In genomic region chrX:18237886-18238285, dm6 we compare ENCODE assay signal across 1 fruit fly cellular context.
TF ChIP-seq lines count a peak whose summit lies in the region.

No protein-coding gene starts in this region.

TF ChIP-seq in whole organism, embryonic, 481 proteins besides CTCF, POLR2A, EP300 and RAD21 (continued from another document and continues in another):
- no peak for TF ChIP-seq tna (GFP tag; IDR thresholded peaks at IDR 0.05; lab: Robert Waterston, UW; ENCODE audit: partially characterized antibody)
- no peak for TF ChIP-seq YL-1 (GFP tag; optimal IDR thresholded peaks at IDR 0.05; lab: Kevin White, UChicago)
- TF ChIP-seq CG6854 (GFP tag; optimal IDR thresholded peaks at IDR 0.05; lab: Kevin White, UChicago) = no peak
- TF ChIP-seq CG11696 (GFP tag; IDR thresholded peaks at IDR 0.05; lab: Robert Waterston, UW) = no peak
- no peak for TF ChIP-seq Dip3 (GFP tag; optimal IDR thresholded peaks at IDR 0.05; lab: Kevin White, UChicago)
- no peak for TF ChIP-seq odd (GFP tag; optimal IDR thresholded peaks at IDR 0.05; lab: Kevin White, UChicago)
- no peak for TF ChIP-seq Bdp1 (GFP tag; optimal IDR thresholded peaks at IDR 0.05; lab: Kevin White, UChicago)
- TF ChIP-seq Elba2 (GFP tag; optimal IDR thresholded peaks at IDR 0.05; lab: Kevin White, UChicago) = no peak
- peak; percentile 31 for TF ChIP-seq CG15696 (tag; optimal IDR thresholded peaks at IDR 0.05; lab: Kevin White, UChicago)
- TF ChIP-seq sd (tag; optimal IDR thresholded peaks at IDR 0.05; lab: Kevin White, UChicago) = no peak
- TF ChIP-seq ac (GFP tag; optimal IDR thresholded peaks at IDR 0.05; lab: Kevin White, UChicago) = no peak
- TF ChIP-seq CG11723 (GFP tag; optimal IDR thresholded peaks at IDR 0.05; lab: Kevin White, UChicago) = no peak
- TF ChIP-seq bab2 (GFP tag; optimal IDR thresholded peaks at IDR 0.05; lab: Kevin White, UChicago) = no peak
- TF ChIP-seq Dbx (GFP tag; IDR thresholded peaks at IDR 0.05; lab: Robert Waterston, UW) = no peak
- TF ChIP-seq CG10654 (GFP tag; optimal IDR thresholded peaks at IDR 0.05; lab: Kevin White, UChicago) = no peak
- TF ChIP-seq Sry-δ (GFP tag; optimal IDR thresholded peaks at IDR 0.05; lab: Kevin White, UChicago) = no peak
- TF ChIP-seq az2 (GFP tag; optimal IDR thresholded peaks at IDR 0.05; lab: Kevin White, UChicago) = no peak
- TF ChIP-seq Kr (GFP tag; optimal IDR thresholded peaks at IDR 0.05; lab: Kevin White, UChicago) = no peak
- no peak for TF ChIP-seq CG4404 (GFP tag; IDR thresholded peaks at IDR 0.05; lab: Robert Waterston, UW)
- no peak for TF ChIP-seq pan (optimal IDR thresholded peaks at IDR 0.05; lab: Kevin White, UChicago)
- TF ChIP-seq pan (GFP tag; optimal IDR thresholded peaks at IDR 0.05 in 1 of 2, IDR thresholded peaks at IDR 0.05 in 1 of 2) = no peak
- TF ChIP-seq Sox100B (GFP tag; optimal IDR thresholded peaks at IDR 0.05; lab: Kevin White, UChicago) = no peak
- no peak for TF ChIP-seq chn (GFP tag; optimal IDR thresholded peaks at IDR 0.05; lab: Kevin White, UChicago)
- no peak for TF ChIP-seq CG10147 (GFP tag; optimal IDR thresholded peaks at IDR 0.05; lab: Kevin White, UChicago)
- no peak for TF ChIP-seq Fer2 (tag; optimal IDR thresholded peaks at IDR 0.05; lab: Kevin White, UChicago)
- TF ChIP-seq CG31388 (GFP tag; optimal IDR thresholded peaks at IDR 0.05; lab: Kevin White, UChicago) = no peak
- TF ChIP-seq croc (GFP tag; conservative IDR thresholded peaks at IDR 0.05; lab: Robert Waterston, UW) = no peak
- no peak for TF ChIP-seq knrl (GFP tag; IDR thresholded peaks at IDR 0.05; lab: Robert Waterston, UW; ENCODE audit: partially characterized antibody)
- no peak for TF ChIP-seq CG14965 (GFP tag; optimal IDR thresholded peaks at IDR 0.05; lab: Kevin White, UChicago; ENCODE audit: borderline replicate concordance)
- no peak for TF ChIP-seq fd96Cb (tag; optimal IDR thresholded peaks at IDR 0.05; lab: Kevin White, UChicago)
- no peak for TF ChIP-seq aop (GFP tag; IDR thresholded peaks at IDR 0.05; lab: Robert Waterston, UW)
- no peak for TF ChIP-seq gro (GFP tag; optimal IDR thresholded peaks at IDR 0.05; lab: Kevin White, UChicago)
- no peak for TF ChIP-seq CG34376 (GFP tag; optimal IDR thresholded peaks at IDR 0.05; lab: Kevin White, UChicago)
- TF ChIP-seq CG16779 (GFP tag; IDR thresholded peaks at IDR 0.05; lab: Robert Waterston, UW) = no peak
- TF ChIP-seq sens (GFP tag; lab: Kevin White, UChicago) = peak; percentile 75
- no peak for TF ChIP-seq chinmo (GFP tag; IDR thresholded peaks at IDR 0.05; lab: Robert Waterston, UW; ENCODE audit: partially characterized antibody)
- TF ChIP-seq CG9797 (GFP tag; optimal IDR thresholded peaks at IDR 0.05; lab: Kevin White, UChicago) = no peak
- no peak for TF ChIP-seq Optix (GFP tag; IDR thresholded peaks at IDR 0.05; lab: Robert Waterston, UW)
- TF ChIP-seq hbn (GFP tag; IDR thresholded peaks at IDR 0.05; lab: Robert Waterston, UW; ENCODE audit: partially characterized antibody) = no peak
- TF ChIP-seq dpn (GFP tag; optimal IDR thresholded peaks at IDR 0.05; lab: Kevin White, UChicago) = no peak
- no peak for TF ChIP-seq CG6175 (GFP tag; IDR thresholded peaks at IDR 0.05; lab: Robert Waterston, UW)
- TF ChIP-seq bsh (GFP tag; optimal IDR thresholded peaks at IDR 0.05; lab: Kevin White, UChicago) = no peak
- TF ChIP-seq CrebB (tag; optimal IDR thresholded peaks at IDR 0.05; lab: Kevin White, UChicago) = no peak
- no peak for TF ChIP-seq NC2α (GFP tag; optimal IDR thresholded peaks at IDR 0.05; lab: Kevin White, UChicago)
- TF ChIP-seq CG30403 (GFP tag; optimal IDR thresholded peaks at IDR 0.05; lab: Kevin White, UChicago) = no peak
- TF ChIP-seq dmrt11E (tag; optimal IDR thresholded peaks at IDR 0.05; lab: Kevin White, UChicago) = peak; percentile 28
- no peak for TF ChIP-seq Ravus (GFP tag; IDR thresholded peaks at IDR 0.05; lab: Robert Waterston, UW)
- no peak for TF ChIP-seq CG10979 (tag; optimal IDR thresholded peaks at IDR 0.05; lab: Kevin White, UChicago)
- TF ChIP-seq Rfx (GFP tag; IDR thresholded peaks at IDR 0.05; lab: Robert Waterston, UW) = no peak
- TF ChIP-seq Ptx1 (GFP tag; IDR thresholded peaks at IDR 0.05; lab: Robert Waterston, UW) = no peak
- no peak for TF ChIP-seq CG15514 (GFP tag; optimal IDR thresholded peaks at IDR 0.05; lab: Kevin White, UChicago)
- TF ChIP-seq Meics (GFP tag; optimal IDR thresholded peaks at IDR 0.05; lab: Kevin White, UChicago) = no peak
- TF ChIP-seq trem (tag; optimal IDR thresholded peaks at IDR 0.05; lab: Kevin White, UChicago) = no peak
- no peak for TF ChIP-seq shn (GFP tag; optimal IDR thresholded peaks at IDR 0.05; lab: Kevin White, UChicago)
- TF ChIP-seq CG4707 (GFP tag; optimal IDR thresholded peaks at IDR 0.05; lab: Kevin White, UChicago) = peak; percentile 32
- no peak for TF ChIP-seq Oaz (GFP tag; IDR thresholded peaks at IDR 0.05; lab: Robert Waterston, UW)
- no peak for TF ChIP-seq CG16813 (GFP tag; IDR thresholded peaks at IDR 0.05; lab: Robert Waterston, UW; ENCODE audit: partially characterized antibody)
- no peak; the same call in 2 of the 3 replicates for TF ChIP-seq gce (GFP tag; IDR thresholded peaks at IDR 0.05; lab: Robert Waterston, UW)
- TF ChIP-seq CG4360 (GFP tag; IDR thresholded peaks at IDR 0.05; lab: Robert Waterston, UW) = no peak
- no peak for TF ChIP-seq Atf-2 (GFP tag; optimal IDR thresholded peaks at IDR 0.05; lab: Kevin White, UChicago)
- TF ChIP-seq CG2120 (GFP tag; optimal IDR thresholded peaks at IDR 0.05; lab: Kevin White, UChicago) = no peak
- no peak for TF ChIP-seq CG4820 (GFP tag; optimal IDR thresholded peaks at IDR 0.05; lab: Kevin White, UChicago)
- no peak for TF ChIP-seq hb (GFP tag; IDR thresholded peaks at IDR 0.05; lab: Robert Waterston, UW; ENCODE audit: partially characterized antibody)
- no peak for TF ChIP-seq Mrtf (GFP tag; IDR thresholded peaks at IDR 0.05; lab: Robert Waterston, UW)
- TF ChIP-seq CG34224 (GFP tag; IDR thresholded peaks at IDR 0.05; lab: Robert Waterston, UW; ENCODE audit: partially characterized antibody) = no peak
- no peak for TF ChIP-seq dimm (GFP tag; IDR thresholded peaks at IDR 0.05; lab: Robert Waterston, UW)
- TF ChIP-seq Oli (tag; optimal IDR thresholded peaks at IDR 0.05; lab: Kevin White, UChicago) = no peak
- TF ChIP-seq CG10462 (GFP tag; optimal IDR thresholded peaks at IDR 0.05; lab: Kevin White, UChicago) = no peak
- TF ChIP-seq Dll (GFP tag; IDR thresholded peaks at IDR 0.05; lab: Robert Waterston, UW; ENCODE audit: partially characterized antibody) = no peak
- TF ChIP-seq ara (GFP tag; IDR thresholded peaks at IDR 0.05; lab: Robert Waterston, UW) = peak; percentile 60
- TF ChIP-seq zen (tag; optimal IDR thresholded peaks at IDR 0.05; lab: Kevin White, UChicago) = no peak
- no peak for TF ChIP-seq oc (tag; optimal IDR thresholded peaks at IDR 0.05; lab: Kevin White, UChicago)
- no peak for TF ChIP-seq grau (tag; optimal IDR thresholded peaks at IDR 0.05; lab: Kevin White, UChicago)
- TF ChIP-seq Med (GFP tag; lab: Kevin White, UChicago) = peak; percentile 69
- TF ChIP-seq Hand (GFP tag; optimal IDR thresholded peaks at IDR 0.05; lab: Kevin White, UChicago) = no peak
- TF ChIP-seq rib (GFP tag; IDR thresholded peaks at IDR 0.05; lab: Robert Waterston, UW) = no peak
- TF ChIP-seq dan (GFP tag; IDR thresholded peaks at IDR 0.05; lab: Robert Waterston, UW) = no peak
- no peak for TF ChIP-seq pfk (GFP tag; optimal IDR thresholded peaks at IDR 0.05; lab: Kevin White, UChicago)
- TF ChIP-seq sc (optimal IDR thresholded peaks at IDR 0.05; lab: Kevin White, UChicago) = no peak
- TF ChIP-seq sc (GFP tag; optimal IDR thresholded peaks at IDR 0.05; lab: Kevin White, UChicago) = peak; percentile 26
- no peak for TF ChIP-seq ase (GFP tag; IDR thresholded peaks at IDR 0.05; lab: Robert Waterston, UW)
- TF ChIP-seq Dip2 (GFP tag; IDR thresholded peaks at IDR 0.05; lab: Robert Waterston, UW) = no peak
- no peak for TF ChIP-seq gcm2 (GFP tag; optimal IDR thresholded peaks at IDR 0.05; lab: Kevin White, UChicago)
- no peak for TF ChIP-seq CG17612 (GFP tag; IDR thresholded peaks at IDR 0.05; lab: Robert Waterston, UW)
- no peak for TF ChIP-seq CG11695 (GFP tag; IDR thresholded peaks at IDR 0.05; lab: Robert Waterston, UW)
- no peak for TF ChIP-seq CG15601 (tag; optimal IDR thresholded peaks at IDR 0.05; lab: Kevin White, UChicago)
- TF ChIP-seq Trl (optimal IDR thresholded peaks at IDR 0.05; lab: Kevin White, UChicago) = no peak
- no peak for TF ChIP-seq Trl (GFP tag; optimal IDR thresholded peaks at IDR 0.05; lab: Kevin White, UChicago)
- no peak for TF ChIP-seq Sin3A (optimal IDR thresholded peaks at IDR 0.05; lab: Kevin White, UChicago)
- TF ChIP-seq exex (tag; optimal IDR thresholded peaks at IDR 0.05; lab: Kevin White, UChicago) = no peak
- no peak for TF ChIP-seq twi (tag; optimal IDR thresholded peaks at IDR 0.05; lab: Kevin White, UChicago)
- no peak for TF ChIP-seq MESR4 (GFP tag; optimal IDR thresholded peaks at IDR 0.05; lab: Kevin White, UChicago)
- no peak for TF ChIP-seq CG32767 (GFP tag; IDR thresholded peaks at IDR 0.05; lab: Robert Waterston, UW)
- TF ChIP-seq CG11093 (GFP tag; IDR thresholded peaks at IDR 0.05; lab: Robert Waterston, UW) = no peak
- no peak for TF ChIP-seq CG12744 (GFP tag; optimal IDR thresholded peaks at IDR 0.05; lab: Kevin White, UChicago)
- TF ChIP-seq CG6254 (GFP tag; optimal IDR thresholded peaks at IDR 0.05; lab: Kevin White, UChicago) = peak; percentile 20
- no peak for TF ChIP-seq Camta (GFP tag; optimal IDR thresholded peaks at IDR 0.05; lab: Kevin White, UChicago)
- no peak for TF ChIP-seq inv (GFP tag; IDR thresholded peaks at IDR 0.05; lab: Robert Waterston, UW; ENCODE audit: partially characterized antibody)
- no peak for TF ChIP-seq Hr78 (GFP tag; optimal IDR thresholded peaks at IDR 0.05; lab: Kevin White, UChicago)
- peak; percentile 37 for TF ChIP-seq nerfin-1 (tag; optimal IDR thresholded peaks at IDR 0.05; lab: Kevin White, UChicago)
- no peak for TF ChIP-seq ems (GFP tag; optimal IDR thresholded peaks at IDR 0.05; lab: Kevin White, UChicago)
- no peak for TF ChIP-seq Dek (tag; optimal IDR thresholded peaks at IDR 0.05; lab: Kevin White, UChicago)
- no peak for TF ChIP-seq CG34422 (GFP tag; IDR thresholded peaks at IDR 0.05; lab: Robert Waterston, UW)
- no peak for TF ChIP-seq CG18619 (GFP tag; optimal IDR thresholded peaks at IDR 0.05; lab: Kevin White, UChicago)
- TF ChIP-seq unc-4 (GFP tag; IDR thresholded peaks at IDR 0.05; lab: Robert Waterston, UW; ENCODE audit: partially characterized antibody) = no peak
- no peak for TF ChIP-seq lbe (GFP tag; optimal IDR thresholded peaks at IDR 0.05; lab: Kevin White, UChicago)
- no peak for TF ChIP-seq row (GFP tag; IDR thresholded peaks at IDR 0.05; lab: Robert Waterston, UW)
- TF ChIP-seq CkIIα-i1 (GFP tag; IDR thresholded peaks at IDR 0.05; lab: Robert Waterston, UW) = no peak
- TF ChIP-seq Hmx (GFP tag; optimal IDR thresholded peaks at IDR 0.05; lab: Kevin White, UChicago) = no peak
- no peak for TF ChIP-seq Tbp (GFP tag; optimal IDR thresholded peaks at IDR 0.05; lab: Kevin White, UChicago)
- TF ChIP-seq CG6272 (GFP tag; IDR thresholded peaks at IDR 0.05; lab: Robert Waterston, UW) = no peak
- TF ChIP-seq CG7963 (GFP tag; IDR thresholded peaks at IDR 0.05; lab: Robert Waterston, UW; ENCODE audit: partially characterized antibody) = no peak
- TF ChIP-seq ab (GFP tag; optimal IDR thresholded peaks at IDR 0.05; lab: Kevin White, UChicago) = no peak
- TF ChIP-seq corto (GFP tag; optimal IDR thresholded peaks at IDR 0.05; lab: Kevin White, UChicago) = no peak
- no peak for TF ChIP-seq Mad (GFP tag; optimal IDR thresholded peaks at IDR 0.05; lab: Kevin White, UChicago)
- TF ChIP-seq dysf (GFP tag; IDR thresholded peaks at IDR 0.05; lab: Robert Waterston, UW) = no peak
- peak; percentile 19 for TF ChIP-seq CG12071 (GFP tag; optimal IDR thresholded peaks at IDR 0.05; lab: Kevin White, UChicago)
- no peak for TF ChIP-seq Eip74EF (GFP tag; optimal IDR thresholded peaks at IDR 0.05; lab: Kevin White, UChicago)
- TF ChIP-seq mld (GFP tag; IDR thresholded peaks at IDR 0.05; lab: Robert Waterston, UW; ENCODE audit: partially characterized antibody) = no peak
- no peak for TF ChIP-seq CG8290 (GFP tag; optimal IDR thresholded peaks at IDR 0.05; lab: Kevin White, UChicago)
- TF ChIP-seq CG8290 (tag; optimal IDR thresholded peaks at IDR 0.05; lab: Kevin White, UChicago) = no peak
- TF ChIP-seq CG32532 (GFP tag; IDR thresholded peaks at IDR 0.05; lab: Robert Waterston, UW) = no peak
- no peak for TF ChIP-seq cg (GFP tag; optimal IDR thresholded peaks at IDR 0.05; lab: Kevin White, UChicago)
- no peak for TF ChIP-seq Xbp1 (GFP tag; optimal IDR thresholded peaks at IDR 0.05; lab: Kevin White, UChicago)
- no peak for TF ChIP-seq CG17328 (GFP tag; IDR thresholded peaks at IDR 0.05; lab: Robert Waterston, UW)
- no peak for TF ChIP-seq H15 (GFP tag; IDR thresholded peaks at IDR 0.05; lab: Robert Waterston, UW)
- no peak for TF ChIP-seq CG14860 (GFP tag; IDR thresholded peaks at IDR 0.05; lab: Robert Waterston, UW; ENCODE audit: partially characterized antibody)
- TF ChIP-seq jumu (GFP tag; optimal IDR thresholded peaks at IDR 0.05; lab: Kevin White, UChicago) = no peak
- TF ChIP-seq slbo (GFP tag; IDR thresholded peaks at IDR 0.05; lab: Robert Waterston, UW) = no peak
- TF ChIP-seq fd102C (GFP tag; optimal IDR thresholded peaks at IDR 0.05; lab: Kevin White, UChicago) = no peak
- no peak for TF ChIP-seq HLH54F (GFP tag; optimal IDR thresholded peaks at IDR 0.05; lab: Kevin White, UChicago)
- TF ChIP-seq tx (GFP tag; optimal IDR thresholded peaks at IDR 0.05; lab: Kevin White, UChicago) = no peak
- peak; percentile 55 for TF ChIP-seq gsb-n (tag; optimal IDR thresholded peaks at IDR 0.05; lab: Kevin White, UChicago)
- peak; percentile 50 for TF ChIP-seq CG17359 (tag; optimal IDR thresholded peaks at IDR 0.05; lab: Kevin White, UChicago)
- TF ChIP-seq CG11560 (tag; IDR thresholded peaks at IDR 0.05; lab: Robert Waterston, UW) = no peak
- TF ChIP-seq Fer3 (tag; optimal IDR thresholded peaks at IDR 0.05; lab: Kevin White, UChicago) = no peak
- no peak for TF ChIP-seq Sox102F (GFP tag; optimal IDR thresholded peaks at IDR 0.05; lab: Kevin White, UChicago)
- no peak for TF ChIP-seq Poxn (GFP tag; IDR thresholded peaks at IDR 0.05; lab: Robert Waterston, UW)
- no peak for TF ChIP-seq ro (GFP tag; IDR thresholded peaks at IDR 0.05; lab: Robert Waterston, UW)
- TF ChIP-seq chm (GFP tag; IDR thresholded peaks at IDR 0.05; lab: Robert Waterston, UW) = no peak
- no peak for TF ChIP-seq CG10267 (tag; optimal IDR thresholded peaks at IDR 0.05; lab: Kevin White, UChicago)
